Worm (Caenorhabditis elegans) whole organism, young adult: Measurements from ENCODE around the gene glb-10.

Experiments
- B0019.2 ChIP-seq: fragments of 200-800 bp; sonication (Bioruptor generic); conservative IDR thresholded peaks from 2 replicates; pipeline ENCODE4 v1.3.6; 2022; ENCODE audit warnings: missing genetic modification reagents, missing genetic modification characterization, missing compliant biosample characterization
- B0261.1 ChIP-seq: sonication (generic microtip); optimal IDR thresholded peaks from 2 replicates; lab custom pipeline; 2016; ENCODE audit warnings: mild to moderate bottlenecking, missing genetic modification characterization, moderate library complexity, missing compliant biosample characterization
- F23B12.7 ChIP-seq: sonication (generic microtip); optimal IDR thresholded peaks from 2 replicates; lab custom pipeline; 2017; ENCODE audit warnings: missing genetic modification characterization, mild to moderate bottlenecking, missing compliant biosample characterization, antibody characterized with exemption, moderate library complexity; ENCODE audit not compliant: insufficient read depth
- F39B2.1 ChIP-seq: fragments of 200-800 bp; sonication (Bioruptor generic); IDR thresholded peaks from 2 replicates; pipeline ENCODE4 v1.3.6; 2022; ENCODE audit warnings: missing genetic modification reagents, missing genetic modification characterization, missing compliant biosample characterization
- F49E8.2 ChIP-seq: sonication (generic microtip); optimal IDR thresholded peaks from 3 replicates; lab custom pipeline; 2017; ENCODE audit warnings: missing genetic modification characterization, mild to moderate bottlenecking, missing compliant biosample characterization, antibody characterized with exemption, moderate library complexity; ENCODE audit not compliant: insufficient read depth
- F57A8.1 ChIP-seq: fragments of 200-800 bp; sonication (Bioruptor generic); optimal IDR thresholded peaks from 2 replicates; lab custom pipeline; 2018; ENCODE audit warnings: mild to moderate bottlenecking, missing genetic modification characterization, moderate library complexity, missing compliant biosample characterization
- Y53F4B.3 ChIP-seq: fragments of 200-800 bp; sonication (Bioruptor generic); IDR thresholded peaks from 2 replicates; pipeline ENCODE4 v1.3.6; 2022; ENCODE audit warnings: missing genetic modification reagents, missing genetic modification characterization, missing compliant biosample characterization
- Y56A3A.18 ChIP-seq: fragments of 200-800 bp; sonication (Bioruptor generic); IDR thresholded peaks from 2 replicates; pipeline ENCODE4 v1.3.6; 2022; ENCODE audit warnings: missing genetic modification reagents, missing genetic modification characterization, missing compliant biosample characterization
- Y67H2A.10 ChIP-seq: fragments of 200-800 bp; sonication (Bioruptor generic); conservative IDR thresholded peaks from 2 replicates; pipeline ENCODE4 v1.3.6; 2022; ENCODE audit warnings: missing genetic modification reagents, missing genetic modification characterization, missing compliant biosample characterization
- ama-1 ChIP-seq, 3 experiments: fragments of 150-350 bp in 1 of 3; sonication (generic microtip) in 2 of 3; optimal IDR thresholded peaks; 2 replicates each; lab custom pipeline; 2014 to 2018; ENCODE audit warnings: missing biosample characterization in 2 of 3, missing genetic modification characterization in 2 of 3, missing genetic modification reagents in 2 of 3
- atf-7 ChIP-seq: sonication (generic microtip); optimal IDR thresholded peaks from 2 replicates; lab custom pipeline; 2017; ENCODE audit warnings: mild to moderate bottlenecking, missing genetic modification characterization, missing compliant biosample characterization
- bed-2 ChIP-seq: fragments of 200-800 bp; sonication (Bioruptor generic); IDR thresholded peaks from 2 replicates; pipeline ENCODE4 v1.3.6; 2022; ENCODE audit warnings: missing genetic modification reagents, missing genetic modification characterization, missing compliant biosample characterization
- chd-7 ChIP-seq: sonication (generic microtip); optimal IDR thresholded peaks from 2 replicates; lab custom pipeline; 2016; ENCODE audit warnings: mild to moderate bottlenecking, missing genetic modification characterization, moderate library complexity, missing compliant biosample characterization
- dox-1 ChIP-seq: fragments of 200-800 bp; sonication (Bioruptor generic); IDR thresholded peaks from 2 replicates; pipeline ENCODE4 v1.3.6; 2022; ENCODE audit warnings: missing genetic modification reagents, missing genetic modification characterization, missing compliant biosample characterization
- efl-1 ChIP-seq: fragments of 150-350 bp; optimal IDR thresholded peaks from 2 replicates; lab custom pipeline; 2014; ENCODE audit warnings: missing biosample characterization, missing genetic modification reagents, missing genetic modification characterization
- ets-4 ChIP-seq: fragments of 200-800 bp; sonication (Bioruptor generic); optimal IDR thresholded peaks from 2 replicates; lab custom pipeline; 2018; ENCODE audit warnings: mild to moderate bottlenecking, missing genetic modification characterization, missing compliant biosample characterization
- gei-17 ChIP-seq: fragments of 200-800 bp; sonication (Bioruptor generic); optimal IDR thresholded peaks from 2 replicates; lab custom pipeline; 2018; ENCODE audit warnings: mild to moderate bottlenecking, missing genetic modification characterization, missing compliant biosample characterization
- him-1 ChIP-seq: sonication (generic microtip); optimal IDR thresholded peaks from 2 replicates; lab custom pipeline; 2016; ENCODE audit warnings: missing genotype, missing genetic modification reagents, missing genetic modification characterization, missing compliant biosample characterization
- hlh-12 ChIP-seq: sonication (generic microtip); optimal IDR thresholded peaks from 2 replicates; lab custom pipeline; 2016; ENCODE audit warnings: missing genetic modification characterization, missing compliant biosample characterization
- hlh-26 ChIP-seq: fragments of 200-800 bp; sonication (Bioruptor generic); conservative IDR thresholded peaks from 2 replicates; pipeline ENCODE4 v1.3.6; 2022; ENCODE audit warnings: missing genetic modification reagents, missing genetic modification characterization, missing compliant biosample characterization
- hmg-1.2 ChIP-seq: fragments of 200-800 bp; sonication (Bioruptor generic); IDR thresholded peaks from 2 replicates; pipeline ENCODE4 v1.3.6; 2022; ENCODE audit warnings: missing genetic modification reagents, missing genetic modification characterization, missing compliant biosample characterization
- hsf-1 ChIP-seq: fragments of 200-800 bp; sonication (Bioruptor generic); IDR thresholded peaks from 2 replicates; pipeline ENCODE4 v1.3.6; 2022; ENCODE audit warnings: missing genetic modification reagents, missing genetic modification characterization, missing compliant biosample characterization
- lag-1 ChIP-seq: fragments of 200-800 bp; sonication (Bioruptor generic); IDR thresholded peaks from 2 replicates; pipeline ENCODE4 v1.3.6; 2022; ENCODE audit warnings: missing genetic modification reagents, missing genetic modification characterization, missing compliant biosample characterization
- lin-26 ChIP-seq: fragments of 200-800 bp; sonication (Bioruptor generic); IDR thresholded peaks from 2 replicates; pipeline ENCODE4 v1.3.6; 2022; ENCODE audit warnings: missing genetic modification reagents, missing genetic modification characterization, missing compliant biosample characterization
- lin-35 ChIP-seq, 3 experiments: fragments of 150-350 bp in 2 of 3; sonication (generic microtip) in 1 of 3; optimal IDR thresholded peaks; 2 replicates each; lab custom pipeline; 2014 to 2018; ENCODE audit warnings: missing biosample characterization in 3 of 3, missing genetic modification characterization in 3 of 3, missing genetic modification reagents in 3 of 3
- lin-40 ChIP-seq: sonication (generic microtip); optimal IDR thresholded peaks from 2 replicates; lab custom pipeline; 2016; ENCODE audit warnings: missing genetic modification characterization, mild to moderate bottlenecking, missing compliant biosample characterization, missing genotype, missing genetic modification reagents
- lin-54 ChIP-seq: fragments of 200-800 bp; sonication (Bioruptor generic); optimal IDR thresholded peaks from 2 replicates; lab custom pipeline; 2018; ENCODE audit warnings: mild to moderate bottlenecking, missing genetic modification characterization, missing compliant biosample characterization
- mel-28 ChIP-seq: sonication (generic microtip); optimal IDR thresholded peaks from 2 replicates; lab custom pipeline; 2016; ENCODE audit warnings: borderline replicate concordance, mild to moderate bottlenecking, missing genetic modification characterization, missing compliant biosample characterization
- nhr-80 ChIP-seq: sonication (generic microtip); optimal IDR thresholded peaks from 2 replicates; lab custom pipeline; 2016; ENCODE audit warnings: missing genetic modification characterization, missing compliant biosample characterization
- rcor-1 ChIP-seq: fragments of 200-800 bp; sonication (Bioruptor generic); IDR thresholded peaks from 2 replicates; pipeline ENCODE4 v1.3.6; 2022; ENCODE audit warnings: missing genetic modification reagents, missing genetic modification characterization, missing compliant biosample characterization
- repo-1 ChIP-seq: sonication (generic microtip); optimal IDR thresholded peaks from 2 replicates; lab custom pipeline; 2017; ENCODE audit warnings: mild to moderate bottlenecking, missing genetic modification characterization, missing compliant biosample characterization
- sdz-38 ChIP-seq: sonication (generic microtip); optimal IDR thresholded peaks from 2 replicates; lab custom pipeline; 2016; ENCODE audit warnings: missing genotype, missing genetic modification characterization, missing compliant biosample characterization
- snpc-1.3 ChIP-seq: sonication (generic microtip); optimal IDR thresholded peaks from 2 replicates; lab custom pipeline; 2017; ENCODE audit warnings: missing genetic modification characterization, mild to moderate bottlenecking, missing compliant biosample characterization, antibody characterized with exemption, moderate library complexity, missing genotype, missing genetic modification reagents; ENCODE audit not compliant: insufficient read depth
- sptf-2 ChIP-seq: fragments of 200-800 bp; sonication (Bioruptor generic); optimal IDR thresholded peaks from 2 replicates; lab custom pipeline; 2018; ENCODE audit warnings: mild to moderate bottlenecking, missing genetic modification characterization, missing compliant biosample characterization
- tbp1 ChIP-seq: fragments of 200-800 bp; sonication (Bioruptor generic); optimal IDR thresholded peaks from 2 replicates; lab custom pipeline; 2018; ENCODE audit warnings: mild to moderate bottlenecking, missing genetic modification characterization, missing compliant biosample characterization
- xnd-1 ChIP-seq: sonication (generic microtip); optimal IDR thresholded peaks from 2 replicates; lab custom pipeline; 2016; ENCODE audit warnings: missing genotype, missing genetic modification reagents, missing genetic modification characterization, missing compliant biosample characterization
- ztf-18 ChIP-seq: sonication (generic microtip); optimal IDR thresholded peaks from 2 replicates; lab custom pipeline; 2016; ENCODE audit warnings: missing genotype, mild to moderate bottlenecking, missing genetic modification characterization, missing compliant biosample characterization
- ztf-25 ChIP-seq: fragments of 200-800 bp; sonication (Bioruptor generic); IDR thresholded peaks from 2 replicates; pipeline ENCODE4 v1.3.6; 2022; ENCODE audit warnings: missing genetic modification reagents, missing genetic modification characterization, missing compliant biosample characterization
- ztf-28 ChIP-seq: fragments of 200-800 bp; sonication (Bioruptor generic); IDR thresholded peaks from 2 replicates; pipeline ENCODE4 v1.3.6; 2022; ENCODE audit warnings: missing genetic modification reagents, missing genetic modification characterization, missing compliant biosample characterization

Gene glb-10

DNA sequence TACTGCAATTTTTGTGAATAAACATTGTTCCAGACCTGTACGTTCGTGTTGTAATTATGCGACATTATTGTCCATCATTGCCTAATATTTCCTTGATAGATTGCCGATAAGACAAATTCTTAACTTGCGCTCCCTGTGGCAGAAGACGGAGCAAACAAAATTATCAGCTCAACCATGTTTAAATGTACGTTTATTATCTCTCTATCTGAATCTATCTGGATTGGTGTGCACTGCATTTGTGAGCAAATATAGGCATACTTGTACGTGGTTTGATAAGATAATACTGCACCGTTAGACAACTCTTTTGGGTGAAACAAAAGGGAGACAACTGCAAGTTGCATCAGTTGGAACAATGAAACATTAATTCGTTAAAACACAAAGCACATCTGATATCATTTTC lies 18.2 kb upstream of the glb-10 start:
- TF ChIP-seq atf-7 (tag; lab: Kevin White, UChicago), result peak; percentile 26
- TF ChIP-seq ama-1 (optimal IDR thresholded peaks at IDR 0.05; lab: Kevin White, UChicago), result no peak
- no peak for TF ChIP-seq ama-1 (GFP tag; optimal IDR thresholded peaks at IDR 0.05; lab: Kevin White, UChicago)
- TF ChIP-seq him-1 (tag; lab: Kevin White, UChicago), result no peak
- no peak for TF ChIP-seq sdz-38 (tag; lab: Kevin White, UChicago)
- peak; percentile 90 for TF ChIP-seq ets-4 (GFP tag; lab: Kevin White, UChicago)
- TF ChIP-seq lag-1 (GFP tag; lab: Robert Waterston, UW), result no peak
- peak; percentile 5 for TF ChIP-seq lin-40 (tag; lab: Kevin White, UChicago)
- no peak for TF ChIP-seq xnd-1
- TF ChIP-seq hlh-12 (tag; lab: Kevin White, UChicago), result no peak
- no peak for TF ChIP-seq mel-28
- no peak for TF ChIP-seq ztf-25 (GFP tag; lab: Robert Waterston, UW)
- no peak for TF ChIP-seq F23B12.7 (tag; lab: Kevin White, UChicago)
- TF ChIP-seq dox-1 (GFP tag; lab: Robert Waterston, UW), result peak; percentile 62
- TF ChIP-seq nhr-80 (tag; lab: Kevin White, UChicago), result peak; percentile 98
- TF ChIP-seq hsf-1 (GFP tag; lab: Robert Waterston, UW), result no peak
- TF ChIP-seq gei-17 (GFP tag; lab: Kevin White, UChicago), result no peak
- TF ChIP-seq B0019.2 (GFP tag; lab: Robert Waterston, UW), result no peak
- TF ChIP-seq Y56A3A.18 (GFP tag; lab: Robert Waterston, UW), result no peak
- no peak for TF ChIP-seq ztf-18 (tag; lab: Kevin White, UChicago)
- TF ChIP-seq Y53F4B.3, result no peak
- TF ChIP-seq efl-1, result no peak
- no peak for TF ChIP-seq F49E8.2 (tag; lab: Kevin White, UChicago)
- no peak for TF ChIP-seq B0261.1 (tag; lab: Kevin White, UChicago)
- TF ChIP-seq lin-54 (GFP tag; lab: Kevin White, UChicago), result peak; percentile 28
- peak; percentile 30 for TF ChIP-seq tbp1 (GFP tag; lab: Kevin White, UChicago)
- no peak for TF ChIP-seq snpc-1.3 (tag; lab: Kevin White, UChicago)
- no peak for TF ChIP-seq hlh-26 (GFP tag; lab: Robert Waterston, UW)
- no peak for TF ChIP-seq F39B2.1 (GFP tag; lab: Robert Waterston, UW)
- TF ChIP-seq bed-2 (GFP tag; lab: Robert Waterston, UW), result no peak
- TF ChIP-seq chd-7 (tag; lab: Kevin White, UChicago), result no peak
- TF ChIP-seq ztf-28 (GFP tag; lab: Robert Waterston, UW), result no peak

DNA sequence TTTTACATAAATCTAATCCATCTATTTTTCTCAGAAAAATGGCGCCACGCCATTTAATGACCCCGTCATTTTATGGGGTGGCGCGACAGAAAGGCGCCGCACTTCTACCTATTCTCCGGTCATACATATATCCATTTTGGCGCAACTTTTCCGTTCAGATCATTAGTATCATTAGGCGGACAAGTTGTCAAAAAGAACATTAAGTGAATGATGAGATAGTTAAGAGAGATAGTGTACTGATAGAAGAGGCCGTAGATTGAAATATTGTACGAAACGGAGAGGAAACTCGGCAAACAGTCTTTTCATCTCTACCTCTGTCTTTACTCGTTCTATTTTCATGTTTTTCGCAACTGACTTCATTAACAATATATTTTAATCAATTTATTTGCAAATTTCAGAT lies 15.0 kb upstream of the glb-10 start, which contains the start of gene sma-6:
sma-6 (plus strand) TSS at position 399 of the 400 bp plus-strand sequence.
- TF ChIP-seq sptf-2 (GFP tag; lab: Kevin White, UChicago) (no peak), rcor-1 (GFP tag; lab: Robert Waterston, UW) (no peak), efl-1 (peak; percentile 6), hmg-1.2 (peak; percentile 21; the same call in 1 of the 2 replicates)

DNA sequence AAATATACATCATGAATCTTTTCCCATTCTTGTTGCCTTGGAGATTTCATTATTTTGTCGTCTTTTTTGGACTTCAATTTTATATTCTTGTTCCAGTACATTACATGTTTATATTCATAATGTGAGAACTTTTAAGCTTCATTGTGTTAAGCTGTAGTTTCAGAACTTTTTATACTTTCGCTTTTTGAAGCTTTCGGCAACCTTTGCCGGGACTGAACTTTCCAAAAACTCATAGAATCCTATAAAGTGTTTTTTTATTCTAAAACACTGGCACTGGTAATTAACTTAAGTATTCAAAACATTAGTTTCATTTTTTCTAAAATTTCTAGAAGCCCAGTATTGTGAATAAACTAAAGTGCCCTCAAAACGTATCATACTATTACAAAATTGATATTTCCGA lies 13.9 kb upstream of the glb-10 start, which contains the start of gene C32D5.4:
C32D5.4 (minus strand) TSS at position 101 of the 400 bp plus-strand sequence.
- no peak for TF ChIP-seq lin-26 (GFP tag; lab: Robert Waterston, UW)
- no peak for TF ChIP-seq lin-35 (GFP tag; optimal IDR thresholded peaks at IDR 0.05; lab: Kevin White, UChicago)
- TF ChIP-seq Y67H2A.10, result no peak
- TF ChIP-seq repo-1 (tag; lab: Kevin White, UChicago), result no peak
- TF ChIP-seq F57A8.1, result no peak
